Worm (Caenorhabditis elegans) whole organism, L4 larva: ENCODE measurements around the gene gei-8.
A peak's percentile ranks its signal among the peaks of the same experiment; 100 is the strongest.

Experiments
- D1046.2 ChIP-seq: fragments of 200-800 bp; sonication (Bioruptor generic); IDR thresholded peaks from 2 replicates; pipeline ENCODE4 v1.3.6; 2022; ENCODE audit warnings: missing genetic modification characterization, missing compliant biosample characterization
- F37D6.2 ChIP-seq: sonication (generic microtip); optimal IDR thresholded peaks from 2 replicates; lab custom pipeline; 2016; ENCODE audit warnings: mild to moderate bottlenecking, missing genetic modification characterization, missing compliant biosample characterization
- F49E8.2 ChIP-seq: sonication (generic microtip); optimal IDR thresholded peaks from 2 replicates; lab custom pipeline; 2016; ENCODE audit warnings: missing compliant biosample characterization, mild to moderate bottlenecking, missing genetic modification characterization, borderline replicate concordance
- R02D3.7 ChIP-seq: fragments of 150-350 bp; sonication (generic microtip); optimal IDR thresholded peaks from 3 replicates; lab custom pipeline; 2014; ENCODE audit warnings: missing biosample characterization, missing genetic modification characterization
- T26A8.4 ChIP-seq: fragments of 200-800 bp; sonication (Bioruptor generic); IDR thresholded peaks from 2 replicates; pipeline ENCODE4 v1.3.6; 2022; ENCODE audit warnings: missing genetic modification characterization, missing compliant biosample characterization
- Y105C5A.15 ChIP-seq: fragments of 200-800 bp; sonication (Bioruptor generic); IDR thresholded peaks from 2 replicates; pipeline ENCODE4 v1.3.6; 2022; ENCODE audit warnings: missing genetic modification characterization, missing compliant biosample characterization
- Y5F2A.4 ChIP-seq: fragments of 200-800 bp; sonication (Bioruptor generic); optimal IDR thresholded peaks from 2 replicates; lab custom pipeline; 2018; ENCODE audit warnings: mild to moderate bottlenecking, missing genetic modification characterization, missing compliant biosample characterization
- Y75B8A.6 ChIP-seq: fragments of 200-800 bp; sonication (Bioruptor generic); IDR thresholded peaks from 2 replicates; pipeline ENCODE4 v1.3.6; 2022; ENCODE audit warnings: missing genetic modification reagents, missing genetic modification characterization, missing compliant biosample characterization
- ZK337.2 ChIP-seq: fragments of 200-800 bp; sonication (Bioruptor generic); IDR thresholded peaks from 2 replicates; pipeline ENCODE4 v1.3.6; 2022; ENCODE audit warnings: missing genetic modification reagents, missing genetic modification characterization, missing compliant biosample characterization
- ZK546.5 ChIP-seq, 2 experiments: sonication (generic microtip); optimal IDR thresholded peaks; 2 replicates each; lab custom pipeline; 2017; ENCODE audit warnings: missing biosample characterization in 2 of 2, missing genetic modification characterization in 2 of 2
- aly-2 ChIP-seq: sonication (generic microtip); optimal IDR thresholded peaks from 2 replicates; lab custom pipeline; 2018; ENCODE audit warnings: missing biosample characterization, missing genetic modification characterization
- ama-1 ChIP-seq: fragments of 150-350 bp; optimal IDR thresholded peaks from 2 replicates; lab custom pipeline; 2014; ENCODE audit warnings: inconsistent platforms, mixed read lengths
- attf-4 ChIP-seq: sonication (generic microtip); optimal IDR thresholded peaks from 3 replicates; lab custom pipeline; 2017; ENCODE audit warnings: missing biosample characterization, missing genetic modification characterization
- ceh-20 ChIP-seq: fragments of 200-800 bp; sonication (Bioruptor generic); IDR thresholded peaks from 2 replicates; pipeline ENCODE4 v1.3.6; 2022; ENCODE audit warnings: missing genetic modification reagents, missing genetic modification characterization, missing compliant biosample characterization
- ceh-28 ChIP-seq: fragments of 150-350 bp; optimal IDR thresholded peaks from 2 replicates; lab custom pipeline; 2014; ENCODE audit warnings: missing biosample characterization, missing genetic modification reagents, missing genetic modification characterization
- ceh-82 ChIP-seq: sonication (generic microtip); optimal IDR thresholded peaks from 2 replicates; lab custom pipeline; 2017; ENCODE audit warnings: missing biosample characterization, missing genetic modification characterization
- daf-19 ChIP-seq: fragments of 200-800 bp; sonication (Bioruptor generic); conservative IDR thresholded peaks from 2 replicates; pipeline ENCODE4 v1.3.6; 2022; ENCODE audit warnings: missing genetic modification characterization, missing compliant biosample characterization
- dmd-6 ChIP-seq: fragments of 200-800 bp; sonication (Bioruptor generic); IDR thresholded peaks from 2 replicates; pipeline ENCODE4 v1.3.6; 2022; ENCODE audit warnings: missing genetic modification reagents, missing genetic modification characterization, missing compliant biosample characterization
- dmd-9 ChIP-seq: fragments of 200-800 bp; sonication (Bioruptor generic); IDR thresholded peaks from 2 replicates; pipeline ENCODE4 v1.3.6; 2022; ENCODE audit warnings: missing genetic modification reagents, missing genetic modification characterization, missing compliant biosample characterization
- dpl-1 ChIP-seq: fragments of 150-350 bp; optimal IDR thresholded peaks from 2 replicates; lab custom pipeline; 2014; ENCODE audit warnings: missing biosample characterization, missing genetic modification reagents, missing genetic modification characterization
- egl-27 ChIP-seq: sonication (generic microtip); optimal IDR thresholded peaks from 3 replicates; lab custom pipeline; 2017; ENCODE audit warnings: missing biosample characterization, missing genetic modification reagents, missing genetic modification characterization
- fkh-10 ChIP-seq: fragments of 150-350 bp; optimal IDR thresholded peaks from 2 replicates; lab custom pipeline; 2014; ENCODE audit warnings: missing biosample characterization, missing genetic modification reagents, missing genetic modification characterization
- hif-1 ChIP-seq, 2 experiments: sonication (generic microtip); optimal IDR thresholded peaks; 2 replicates each; lab custom pipeline; 2016 to 2017; ENCODE audit warnings: missing compliant biosample characterization in 2 of 2, missing genetic modification characterization in 2 of 2, missing genetic modification reagents in 2 of 2, missing genotype in 2 of 2, mild to moderate bottlenecking in 1 of 2
- jun-1 ChIP-seq: fragments of 150-350 bp; optimal IDR thresholded peaks from 2 replicates; lab custom pipeline; 2014; ENCODE audit warnings: missing biosample characterization, missing genetic modification reagents, missing genetic modification characterization
- lim-7 ChIP-seq: fragments of 200-800 bp; sonication (Bioruptor generic); IDR thresholded peaks from 2 replicates; pipeline ENCODE4 v1.3.6; 2022; ENCODE audit warnings: missing genetic modification characterization, missing compliant biosample characterization
- lin-1 ChIP-seq: fragments of 200-800 bp; sonication (Bioruptor generic); IDR thresholded peaks from 2 replicates; pipeline ENCODE4 v1.3.6; 2022; ENCODE audit warnings: missing genetic modification reagents, missing genetic modification characterization, missing compliant biosample characterization
- lin-13 ChIP-seq: fragments of 150-350 bp; optimal IDR thresholded peaks from 2 replicates; lab custom pipeline; 2014; ENCODE audit warnings: missing biosample characterization, missing genetic modification reagents, missing genetic modification characterization
- lin-15B ChIP-seq: fragments of 150-350 bp; sonication (generic microtip); optimal IDR thresholded peaks from 3 replicates; lab custom pipeline; 2014; ENCODE audit warnings: missing biosample characterization, missing genetic modification characterization
- lin-38 ChIP-seq: fragments of 200-800 bp; sonication (Bioruptor generic); IDR thresholded peaks from 2 replicates; pipeline ENCODE4 v1.3.6; 2022; ENCODE audit warnings: missing genetic modification reagents, missing genetic modification characterization, missing compliant biosample characterization
- lin-39 ChIP-seq: fragments of 150-350 bp; optimal IDR thresholded peaks from 2 replicates; lab custom pipeline; 2014; ENCODE audit warnings: missing biosample characterization, missing genetic modification reagents, missing genetic modification characterization
- madf-5 ChIP-seq, 2 experiments: fragments of 200-800 bp; sonication (Bioruptor generic); IDR thresholded peaks; 2 replicates each; pipeline ENCODE4 v1.3.6; 2022; ENCODE audit warnings: missing compliant biosample characterization in 2 of 2, missing genetic modification characterization in 2 of 2
- madf-9 ChIP-seq: fragments of 200-800 bp; sonication (Bioruptor generic); conservative IDR thresholded peaks from 2 replicates; pipeline ENCODE4 v1.3.6; 2022; ENCODE audit warnings: missing genetic modification reagents, missing genetic modification characterization, missing compliant biosample characterization
- mep-1 ChIP-seq: fragments of 150-350 bp; sonication (generic microtip); optimal IDR thresholded peaks from 3 replicates; lab custom pipeline; 2014; ENCODE audit warnings: missing biosample characterization, missing genetic modification characterization
- mes-2 ChIP-seq: sonication (generic microtip); optimal IDR thresholded peaks from 2 replicates; lab custom pipeline; 2016; ENCODE audit warnings: missing genotype, mild to moderate bottlenecking, missing genetic modification characterization, missing compliant biosample characterization; ENCODE audit not compliant: poor library complexity, severe bottlenecking
- mxl-2 ChIP-seq: fragments of 200-800 bp; sonication (Bioruptor generic); conservative IDR thresholded peaks from 2 replicates; pipeline ENCODE4 v1.3.6; 2022; ENCODE audit warnings: missing genetic modification reagents, missing genetic modification characterization, missing compliant biosample characterization
- mxl-3 ChIP-seq: fragments of 200-800 bp; sonication (Bioruptor generic); optimal IDR thresholded peaks from 2 replicates; lab custom pipeline; 2018; ENCODE audit warnings: mild to moderate bottlenecking, missing genetic modification characterization, missing compliant biosample characterization
- nhr-102 ChIP-seq: sonication (generic microtip); optimal IDR thresholded peaks from 2 replicates; lab custom pipeline; 2016; ENCODE audit warnings: mild to moderate bottlenecking, missing genetic modification characterization, moderate library complexity, missing compliant biosample characterization
- nhr-25 ChIP-seq: sonication (generic microtip); optimal IDR thresholded peaks from 2 replicates; lab custom pipeline; 2017; ENCODE audit warnings: missing genetic modification characterization, mild to moderate bottlenecking, missing compliant biosample characterization, antibody characterized with exemption, moderate library complexity, borderline replicate concordance; ENCODE audit not compliant: insufficient read depth
- nhr-28 ChIP-seq: fragments of 150-350 bp; optimal IDR thresholded peaks from 2 replicates; lab custom pipeline; 2014; ENCODE audit warnings: missing biosample characterization, missing genetic modification characterization
- nhr-42 ChIP-seq: fragments of 200-800 bp; sonication (Bioruptor generic); IDR thresholded peaks from 2 replicates; pipeline ENCODE4 v1.3.6; 2022; ENCODE audit warnings: missing genetic modification characterization, missing compliant biosample characterization
- nhr-48 ChIP-seq: sonication (generic microtip); optimal IDR thresholded peaks from 2 replicates; lab custom pipeline; 2016; ENCODE audit warnings: mild to moderate bottlenecking, missing genetic modification characterization, missing compliant biosample characterization
- nhr-76 ChIP-seq: fragments of 150-350 bp; optimal IDR thresholded peaks from 2 replicates; lab custom pipeline; 2014; ENCODE audit warnings: missing biosample characterization, missing genetic modification characterization
- nhr-77 ChIP-seq: fragments of 150-350 bp; optimal IDR thresholded peaks from 2 replicates; lab custom pipeline; 2014; ENCODE audit warnings: missing biosample characterization, missing genetic modification characterization
- pqm-1 ChIP-seq: sonication (generic microtip); optimal IDR thresholded peaks from 2 replicates; lab custom pipeline; 2017; ENCODE audit warnings: missing biosample characterization, missing genetic modification characterization
- saeg-2 ChIP-seq: fragments of 200-800 bp; sonication (Bioruptor generic); IDR thresholded peaks from 2 replicates; pipeline ENCODE4 v1.3.6; 2022; ENCODE audit warnings: missing genetic modification reagents, missing genetic modification characterization, missing compliant biosample characterization
- sdz-12 ChIP-seq: fragments of 200-800 bp; sonication (Bioruptor generic); optimal IDR thresholded peaks from 2 replicates; lab custom pipeline; 2018; ENCODE audit warnings: mild to moderate bottlenecking, missing genetic modification characterization, missing compliant biosample characterization
- snpc-4 ChIP-seq: fragments of 150-350 bp; optimal IDR thresholded peaks from 2 replicates; lab custom pipeline; 2014; ENCODE audit warnings: missing biosample characterization, missing genetic modification characterization
- tag-97 ChIP-seq: fragments of 200-800 bp; sonication (Bioruptor generic); IDR thresholded peaks from 2 replicates; pipeline ENCODE4 v1.3.6; 2022; ENCODE audit warnings: missing genetic modification characterization, missing compliant biosample characterization
- tra-1 ChIP-seq: fragments of 200-800 bp; sonication (Bioruptor generic); IDR thresholded peaks from 2 replicates; pipeline ENCODE4 v1.3.6; 2022; ENCODE audit warnings: missing genetic modification reagents, missing genetic modification characterization, missing compliant biosample characterization
- unc-39 ChIP-seq: sonication (generic microtip); optimal IDR thresholded peaks from 2 replicates; lab custom pipeline; 2017; ENCODE audit warnings: missing biosample characterization, missing genetic modification characterization
- zip-11 ChIP-seq: fragments of 200-800 bp; sonication (Bioruptor generic); IDR thresholded peaks from 2 replicates; pipeline ENCODE4 v1.3.6; 2022; ENCODE audit warnings: missing genetic modification characterization, missing compliant biosample characterization
- zip-2 ChIP-seq: fragments of 150-350 bp; optimal IDR thresholded peaks from 2 replicates; lab custom pipeline; 2014; ENCODE audit warnings: missing biosample characterization, missing genetic modification characterization

gei-8 gene

ce11 chrIII:8069206-8069605, 51.8 kb downstream of the gei-8 start (continued):
- TF ChIP-seq mes-2 (tag; lab: Kevin White, UChicago) (peak; percentile 55), saeg-2 (GFP tag; lab: Robert Waterston, UW) (no peak), Y75B8A.6 (GFP tag; lab: Robert Waterston, UW) (no peak), nhr-48 (no peak), sdz-12 (GFP tag; lab: Kevin White, UChicago) (no peak), fkh-10 (GFP tag; lab: Kevin White, UChicago) (no peak), aly-2 (tag; lab: Kevin White, UChicago) (no peak), unc-39 (tag; lab: Kevin White, UChicago) (no peak), mxl-3 (GFP tag; lab: Kevin White, UChicago) (no peak), dpl-1 (no peak), jun-1 (no peak), nhr-42 (GFP tag; lab: Robert Waterston, UW) (no peak), lin-39 (tag; lab: Kevin White, UChicago) (no peak), R02D3.7 (tag; lab: Kevin White, UChicago) (no peak), hif-1 (tag; optimal IDR thresholded peaks at IDR 0.05; lab: Kevin White, UChicago) (no peak), F37D6.2 (tag; lab: Kevin White, UChicago) (no peak), nhr-76 (no peak), lim-7 (GFP tag; lab: Robert Waterston, UW) (peak; percentile 50; the same call in 1 of the 2 replicates), lin-38 (GFP tag; lab: Robert Waterston, UW) (no peak), lin-1 (GFP tag; lab: Robert Waterston, UW) (no peak), ceh-82 (tag; lab: Kevin White, UChicago) (no peak), ZK337.2 (no peak), madf-9 (no peak), Y5F2A.4 (GFP tag; lab: Kevin White, UChicago) (no peak), tag-97 (GFP tag; lab: Robert Waterston, UW) (no peak), zip-2 (no peak), ZK546.5 (tag; optimal IDR thresholded peaks at IDR 0.05; lab: Kevin White, UChicago) (no peak), ceh-20 (GFP tag; lab: Robert Waterston, UW) (no peak), lin-13 (GFP tag; lab: Kevin White, UChicago) (no peak), madf-5 (GFP tag; IDR thresholded peaks at IDR 0.05; lab: Robert Waterston, UW) (0 out of 4 replicates have a peak, but pooled peaks have one; percentile 10 to 15), tra-1 (GFP tag; lab: Robert Waterston, UW) (no peak), ama-1 (no peak), snpc-4 (peak; percentile 39), egl-27 (no peak), mxl-2 (GFP tag; lab: Robert Waterston, UW) (no peak), dmd-6 (no peak), nhr-102 (tag; lab: Kevin White, UChicago) (no peak), daf-19 (GFP tag; lab: Robert Waterston, UW) (no peak), pqm-1 (no peak), attf-4 (tag; lab: Kevin White, UChicago) (no peak), F49E8.2 (tag; lab: Kevin White, UChicago) (no peak), nhr-28 (no peak), nhr-77 (tag; lab: Kevin White, UChicago) (no peak), Y105C5A.15 (GFP tag; lab: Robert Waterston, UW) (0 out of 2 replicates have a peak, but pooled peaks have one; percentile 41), zip-11 (GFP tag; lab: Robert Waterston, UW) (no peak), ceh-28 (tag; lab: Kevin White, UChicago) (no peak), dmd-9 (GFP tag; lab: Robert Waterston, UW) (no peak), nhr-25 (no peak), lin-15B (tag; lab: Kevin White, UChicago) (no peak), T26A8.4 (GFP tag; lab: Robert Waterston, UW) (no peak), D1046.2 (0 out of 2 replicates have a peak, but pooled peaks have one; percentile 53), mep-1 (tag; lab: Kevin White, UChicago) (no peak)
